Fruit fly (Drosophila melanogaster) whole organism, embryonic: ENCODE data around the gene Rpp14a.

Experiments used
- Atf-2 ChIP-seq: fragments of 200-800 bp; sonication (Bioruptor generic); optimal IDR thresholded peaks from 2 replicates; lab custom pipeline; 2016; ENCODE audit warnings: missing biosample characterization, missing genetic modification characterization
- B-H1 ChIP-seq: fragments of 200-800 bp; sonication (Bioruptor generic); IDR thresholded peaks from 3 replicates; pipeline ENCODE4 v1.3.6; 2022; ENCODE audit warnings: missing biosample characterization, missing genetic modification characterization
- B-H2 ChIP-seq: fragments of 200-800 bp; sonication (Bioruptor generic); optimal IDR thresholded peaks from 2 replicates; lab custom pipeline; 2018; ENCODE audit warnings: missing biosample characterization, mild to moderate bottlenecking, missing genetic modification characterization
- CG10462 ChIP-seq: fragments of 200-800 bp; sonication (Bioruptor generic); optimal IDR thresholded peaks from 2 replicates; lab custom pipeline; 2016; ENCODE audit warnings: missing biosample characterization, missing genetic modification characterization
- CG10654 ChIP-seq: fragments of 200-800 bp; sonication (Bioruptor generic); optimal IDR thresholded peaks from 2 replicates; lab custom pipeline; 2016; ENCODE audit warnings: missing biosample characterization, missing genetic modification characterization
- CG12071 ChIP-seq: fragments of 200-800 bp; sonication (Bioruptor generic); optimal IDR thresholded peaks from 3 replicates; lab custom pipeline; 2018; ENCODE audit warnings: missing biosample characterization, mild to moderate bottlenecking, missing genetic modification characterization
- CG12219 ChIP-seq: fragments of 200-800 bp; sonication (Bioruptor generic); optimal IDR thresholded peaks from 3 replicates; lab custom pipeline; 2018; ENCODE audit warnings: missing biosample characterization, mild to moderate bottlenecking, missing genetic modification characterization
- CG13296 ChIP-seq: fragments of 200-800 bp; sonication (Bioruptor generic); optimal IDR thresholded peaks from 3 replicates; lab custom pipeline; 2018; ENCODE audit warnings: missing biosample characterization, mild to moderate bottlenecking, missing genetic modification characterization
- CG15696 ChIP-seq: fragments of 200-800 bp; sonication (Bioruptor generic); optimal IDR thresholded peaks from 2 replicates; lab custom pipeline; 2019; ENCODE audit warnings: missing biosample characterization, mild to moderate bottlenecking, missing genetic modification characterization, moderate library complexity
- CG1647 ChIP-seq: fragments of 200-800 bp; sonication (Bioruptor generic); optimal IDR thresholded peaks from 3 replicates; lab custom pipeline; 2016; ENCODE audit warnings: missing biosample characterization, missing genetic modification characterization
- CG1792 ChIP-seq: fragments of 200-800 bp; sonication (Bioruptor generic); optimal IDR thresholded peaks from 2 replicates; lab custom pipeline; 2016; ENCODE audit warnings: missing biosample characterization, missing genetic modification characterization
- CG30431 ChIP-seq: fragments of 200-800 bp; sonication (Bioruptor generic); optimal IDR thresholded peaks from 2 replicates; lab custom pipeline; 2017; ENCODE audit warnings: missing biosample characterization, missing genetic modification characterization
- CG31388 ChIP-seq: fragments of 200-800 bp; sonication (Bioruptor generic); optimal IDR thresholded peaks from 2 replicates; lab custom pipeline; 2016; ENCODE audit warnings: missing biosample characterization, missing genetic modification characterization
- CG5245 ChIP-seq: fragments of 200-800 bp; sonication (Bioruptor generic); optimal IDR thresholded peaks from 3 replicates; lab custom pipeline; 2016; ENCODE audit warnings: missing biosample characterization, missing genetic modification characterization
- CG7556 ChIP-seq: fragments of 200-800 bp; sonication (Bioruptor generic); optimal IDR thresholded peaks from 2 replicates; lab custom pipeline; 2017; ENCODE audit warnings: missing biosample characterization, mild to moderate bottlenecking, missing genetic modification characterization
- CG8359 ChIP-seq: fragments of 200-800 bp; sonication (Bioruptor generic); optimal IDR thresholded peaks from 2 replicates; lab custom pipeline; 2017; ENCODE audit warnings: missing biosample characterization, mild to moderate bottlenecking, missing genetic modification characterization, borderline replicate concordance
- CHES-1-like ChIP-seq: fragments of 200-800 bp; sonication (Bioruptor generic); optimal IDR thresholded peaks from 2 replicates; lab custom pipeline; 2016; ENCODE audit warnings: missing biosample characterization, missing genetic modification characterization
- Camta ChIP-seq: fragments of 200-800 bp; sonication (Bioruptor generic); optimal IDR thresholded peaks from 2 replicates; lab custom pipeline; 2016; ENCODE audit warnings: missing biosample characterization, missing genetic modification characterization
- CoRest ChIP-seq: fragments of 200-800 bp; sonication (Bioruptor generic); optimal IDR thresholded peaks from 3 replicates; lab custom pipeline; 2018; ENCODE audit warnings: missing biosample characterization, mild to moderate bottlenecking, missing genetic modification characterization, moderate library complexity
- D ChIP-seq, 2 experiments: fragments of 200-800 bp in 1 of 2; fragments of >200 bp in 1 of 2; sonication (Bioruptor generic) in 1 of 2; optimal IDR thresholded peaks; 2 replicates in 1 of 2; 3 replicates in 1 of 2; lab custom pipeline; 2017; ENCODE audit warnings: mild to moderate bottlenecking in 1 of 2, missing biosample characterization in 1 of 2, missing genetic modification characterization in 1 of 2, missing genetic modification reagents in 1 of 2
- D19B ChIP-seq: fragments of 200-800 bp; sonication (Bioruptor generic); optimal IDR thresholded peaks from 2 replicates; lab custom pipeline; 2017; ENCODE audit warnings: missing biosample characterization, mild to moderate bottlenecking, missing genetic modification characterization
- ERR ChIP-seq: fragments of 200-800 bp; sonication (Bioruptor generic); optimal IDR thresholded peaks from 2 replicates; lab custom pipeline; 2016; ENCODE audit warnings: missing biosample characterization, missing genetic modification characterization
- Fer3 ChIP-seq: fragments of 200-800 bp; sonication (Bioruptor generic); optimal IDR thresholded peaks from 2 replicates; lab custom pipeline; 2018; ENCODE audit warnings: missing biosample characterization, mild to moderate bottlenecking, missing genetic modification characterization, moderate library complexity
- Kr ChIP-seq: fragments of 200-800 bp; sonication (Bioruptor generic); optimal IDR thresholded peaks from 2 replicates; lab custom pipeline; 2017; ENCODE audit warnings: missing biosample characterization, mild to moderate bottlenecking, missing genetic modification characterization
- MESR4 ChIP-seq: fragments of 200-800 bp; sonication (Bioruptor generic); optimal IDR thresholded peaks from 2 replicates; lab custom pipeline; 2018; ENCODE audit warnings: missing biosample characterization, mild to moderate bottlenecking, missing genetic modification characterization, moderate library complexity
- NK7.1 ChIP-seq: fragments of 200-800 bp; sonication (Bioruptor generic); optimal IDR thresholded peaks from 3 replicates; lab custom pipeline; 2016; ENCODE audit warnings: missing biosample characterization, missing genetic modification characterization
- Nf-YB ChIP-seq: fragments of 200-800 bp; sonication (Bioruptor generic); optimal IDR thresholded peaks from 3 replicates; lab custom pipeline; 2019; ENCODE audit warnings: missing biosample characterization, mild to moderate bottlenecking, missing genetic modification characterization, moderate library complexity
- al ChIP-seq: fragments of 200-800 bp; sonication (Bioruptor generic); IDR thresholded peaks from 2 replicates; pipeline ENCODE4 v1.3.6; 2022; ENCODE audit warnings: missing biosample characterization, missing genetic modification characterization
- az2 ChIP-seq: fragments of 200-800 bp; sonication (Bioruptor generic); optimal IDR thresholded peaks from 3 replicates; lab custom pipeline; 2016; ENCODE audit warnings: missing biosample characterization, missing genetic modification characterization
- bigmax ChIP-seq: fragments of 200-800 bp; sonication (Bioruptor generic); optimal IDR thresholded peaks from 2 replicates; lab custom pipeline; 2018; ENCODE audit warnings: missing biosample characterization, mild to moderate bottlenecking, missing genetic modification characterization
- cad ChIP-seq: fragments of >200 bp; optimal IDR thresholded peaks from 2 replicates; lab custom pipeline; 2017; ENCODE audit warnings: missing biosample characterization, missing genetic modification characterization
- chm ChIP-seq: fragments of 200-800 bp; sonication (Bioruptor generic); IDR thresholded peaks from 2 replicates; pipeline ENCODE4 v1.3.6; 2022; ENCODE audit warnings: missing biosample characterization, missing genetic modification characterization
- crp ChIP-seq, 2 experiments: fragments of 200-800 bp; sonication (Bioruptor generic); optimal IDR thresholded peaks; 2 replicates in 1 of 2; 3 replicates in 1 of 2; lab custom pipeline; 2017; ENCODE audit warnings: missing biosample characterization in 2 of 2, missing genetic modification characterization in 2 of 2, mild to moderate bottlenecking in 1 of 2, moderate library complexity in 1 of 2
- en ChIP-seq: fragments of 200-800 bp; sonication (Bioruptor generic); optimal IDR thresholded peaks from 2 replicates; lab custom pipeline; 2016; ENCODE audit warnings: missing biosample characterization, missing genetic modification characterization
- esg ChIP-seq: fragments of 200-800 bp; sonication (Bioruptor generic); conservative IDR thresholded peaks from 2 replicates; pipeline ENCODE4 v1.3.6; 2022; ENCODE audit warnings: missing biosample characterization, missing genetic modification characterization
- ewg ChIP-seq: fragments of 200-800 bp; sonication (Bioruptor generic); optimal IDR thresholded peaks from 3 replicates; lab custom pipeline; 2017; ENCODE audit warnings: mild to moderate bottlenecking, missing biosample characterization, missing genetic modification reagents, missing genetic modification characterization
- fd102C ChIP-seq: fragments of 200-800 bp; sonication (Bioruptor generic); optimal IDR thresholded peaks from 2 replicates; lab custom pipeline; 2018; ENCODE audit warnings: missing biosample characterization, mild to moderate bottlenecking, missing genetic modification characterization, moderate library complexity
- fd64A ChIP-seq: fragments of 200-800 bp; sonication (Bioruptor generic); optimal IDR thresholded peaks from 3 replicates; lab custom pipeline; 2018; ENCODE audit warnings: missing biosample characterization, mild to moderate bottlenecking, missing genetic modification characterization
- grau ChIP-seq: fragments of 200-800 bp; optimal IDR thresholded peaks from 3 replicates; lab custom pipeline; 2019; ENCODE audit warnings: missing biosample characterization, mild to moderate bottlenecking, missing genetic modification characterization, moderate library complexity
- ham ChIP-seq: fragments of 200-800 bp; sonication (Bioruptor generic); IDR thresholded peaks from 2 replicates; pipeline ENCODE4 v1.3.6; 2022; ENCODE audit warnings: missing biosample characterization, missing genetic modification characterization
- mam ChIP-seq: fragments of 200-800 bp; sonication (Bioruptor generic); optimal IDR thresholded peaks from 3 replicates; lab custom pipeline; 2016; ENCODE audit warnings: missing biosample characterization, missing genetic modification characterization
- phol ChIP-seq: fragments of 200-800 bp; sonication (Bioruptor generic); optimal IDR thresholded peaks from 3 replicates; lab custom pipeline; 2018; ENCODE audit warnings: missing biosample characterization, mild to moderate bottlenecking, missing genetic modification characterization, moderate library complexity
- prd ChIP-seq, 3 experiments: fragments of >200 bp in 2 of 3; fragments of 200-800 bp in 1 of 3; sonication (Bioruptor generic) in 1 of 3; optimal IDR thresholded peaks in 2 of 3; IDR thresholded peaks in 1 of 3; 2 replicates in 2 of 3; 3 replicates in 1 of 3; pipeline versions ENCODE4 v1.3.6 to Lab custom; 2017 to 2022; ENCODE audit warnings: missing biosample characterization in 1 of 3, missing genetic modification characterization in 1 of 3
- pros ChIP-seq: fragments of 200-800 bp; sonication (Bioruptor generic); optimal IDR thresholded peaks from 3 replicates; lab custom pipeline; 2019; ENCODE audit warnings: missing biosample characterization, mild to moderate bottlenecking, missing genetic modification characterization, moderate library complexity
- sc ChIP-seq, 3 experiments: fragments of >200 bp in 2 of 3; fragments of 200-800 bp in 1 of 3; sonication (Bioruptor generic) in 1 of 3; optimal IDR thresholded peaks; 2 replicates in 2 of 3; 3 replicates in 1 of 3; lab custom pipeline; 2017; ENCODE audit warnings: mild to moderate bottlenecking in 1 of 3, missing biosample characterization in 1 of 3, missing genetic modification characterization in 1 of 3, missing genetic modification reagents in 1 of 3
- tio ChIP-seq: fragments of 200-800 bp; sonication (Bioruptor generic); optimal IDR thresholded peaks from 2 replicates; lab custom pipeline; 2017; ENCODE audit warnings: missing biosample characterization, missing genetic modification characterization, inconsistent platforms
- unc-4 ChIP-seq: fragments of 200-800 bp; sonication (Bioruptor generic); IDR thresholded peaks from 2 replicates; pipeline ENCODE4 v1.3.6; 2022; ENCODE audit warnings: missing biosample characterization, missing genetic modification characterization; ENCODE audit not compliant: partially characterized antibody
- wor ChIP-seq: fragments of 200-800 bp; sonication (Bioruptor generic); IDR thresholded peaks from 2 replicates; pipeline ENCODE4 v1.3.6; 2022; ENCODE audit warnings: missing biosample characterization, missing genetic modification characterization
- yki ChIP-seq: fragments of >200 bp; optimal IDR thresholded peaks from 3 replicates; lab custom pipeline; 2018

Gene Rpp14a

dm6 chr3R:30055915-30056544, 629 bp upstream of the Rpp14a start, which contains the start of the genes Rpp14b and spn-A (continued):
- TF ChIP-seq bigmax (GFP tag; lab: Kevin White, UChicago): no peak
- no peak for TF ChIP-seq D19B
- TF ChIP-seq CG10462 (GFP tag; lab: Kevin White, UChicago): no peak
- TF ChIP-seq Atf-2 (GFP tag; lab: Kevin White, UChicago): no peak
- no peak for TF ChIP-seq NK7.1 (GFP tag; lab: Kevin White, UChicago)
- TF ChIP-seq crp (GFP tag; optimal IDR thresholded peaks at IDR 0.05; lab: Kevin White, UChicago): no peak
- TF ChIP-seq Camta (GFP tag; lab: Kevin White, UChicago): no peak
- TF ChIP-seq MESR4 (GFP tag; lab: Kevin White, UChicago): peak; percentile 48
- TF ChIP-seq B-H2 (GFP tag; lab: Kevin White, UChicago): peak; percentile 46
- TF ChIP-seq CG10654 (GFP tag; lab: Kevin White, UChicago): no peak
- no peak for TF ChIP-seq CG31388 (GFP tag; lab: Kevin White, UChicago)
- no peak for TF ChIP-seq en (GFP tag; lab: Kevin White, UChicago)
- TF ChIP-seq sc (optimal IDR thresholded peaks at IDR 0.05; lab: Kevin White, UChicago): no peak
- TF ChIP-seq sc (GFP tag; optimal IDR thresholded peaks at IDR 0.05; lab: Kevin White, UChicago): no peak
- no peak for TF ChIP-seq fd64A (GFP tag; lab: Kevin White, UChicago)
- TF ChIP-seq CHES-1-like: no peak
- peak; percentile 11 for TF ChIP-seq phol
- TF ChIP-seq D (optimal IDR thresholded peaks at IDR 0.05; lab: Kevin White, UChicago): no peak
- TF ChIP-seq D (GFP tag; optimal IDR thresholded peaks at IDR 0.05; lab: Kevin White, UChicago): no peak
- peak; percentile 15 for TF ChIP-seq CG15696 (tag; lab: Kevin White, UChicago)
- TF ChIP-seq Fer3: no peak
- TF ChIP-seq CG13296 (GFP tag; lab: Kevin White, UChicago): no peak
- TF ChIP-seq CG30431 (GFP tag; lab: Kevin White, UChicago): no peak
- TF ChIP-seq fd102C (GFP tag; lab: Kevin White, UChicago): no peak
- no peak for TF ChIP-seq CG1792 (GFP tag; lab: Kevin White, UChicago)
- TF ChIP-seq pros (GFP tag; lab: Kevin White, UChicago): no peak
- TF ChIP-seq Nf-YB (GFP tag; lab: Kevin White, UChicago): no peak
- TF ChIP-seq chm (GFP tag; lab: Robert Waterston, UW): 0 out of 2 replicates have a peak, but pooled peaks have one; percentile 19
- TF ChIP-seq CG8359 (GFP tag; lab: Kevin White, UChicago): no peak
- TF ChIP-seq unc-4 (GFP tag; lab: Robert Waterston, UW): no peak
- TF ChIP-seq prd (optimal IDR thresholded peaks at IDR 0.05; lab: Kevin White, UChicago): no peak
- TF ChIP-seq prd (GFP tag; IDR thresholded peaks at IDR 0.05; lab: Robert Waterston, UW): peak; percentile 56; the same call in 2 of the 3 replicates
- TF ChIP-seq tio (GFP tag; lab: Kevin White, UChicago): no peak
- peak; percentile 17 for TF ChIP-seq mam (GFP tag; lab: Kevin White, UChicago)
- TF ChIP-seq esg (GFP tag; lab: Robert Waterston, UW): no peak
- peak; percentile 14 for TF ChIP-seq CoRest (tag; lab: Kevin White, UChicago)
- no peak for TF ChIP-seq ERR (GFP tag; lab: Kevin White, UChicago)
- no peak for TF ChIP-seq wor (GFP tag; lab: Robert Waterston, UW)
- peak; percentile 97 for TF ChIP-seq grau (tag; lab: Kevin White, UChicago)
- TF ChIP-seq CG5245 (GFP tag; lab: Kevin White, UChicago): no peak
- TF ChIP-seq ewg (GFP tag; lab: Kevin White, UChicago): no peak
- TF ChIP-seq yki (lab: Kevin White, UChicago): peak; percentile 47
- TF ChIP-seq CG12071 (GFP tag; lab: Kevin White, UChicago): no peak
- 0 out of 2 replicates have a peak, but pooled peaks have one; percentile 26 for TF ChIP-seq al (GFP tag; lab: Robert Waterston, UW)
- TF ChIP-seq Kr (GFP tag; lab: Kevin White, UChicago): no peak
- no peak for TF ChIP-seq B-H1 (GFP tag; lab: Robert Waterston, UW)
- TF ChIP-seq CG12219 (GFP tag; lab: Kevin White, UChicago): no peak
- TF ChIP-seq CG1647: no peak
- TF ChIP-seq cad (GFP tag; lab: Kevin White, UChicago): no peak
- no peak for TF ChIP-seq CG7556
- TF ChIP-seq az2: no peak
- TF ChIP-seq ham (GFP tag; lab: Robert Waterston, UW): no peak
